Worm (Caenorhabditis elegans) whole organism, early embryonic: ENCODE data around the gene H41C03.1.

ENCODE experiments used
- ama-1 ChIP-seq: fragments of 150-350 bp; optimal IDR thresholded peaks from 2 replicates; lab custom pipeline; 2014
- hmg-4 ChIP-seq: fragments of 200-800 bp; sonication (Bioruptor generic); optimal IDR thresholded peaks from 2 replicates; lab custom pipeline; 2018; ENCODE audit warnings: mild to moderate bottlenecking, missing genetic modification characterization, missing compliant biosample characterization

DNA sequence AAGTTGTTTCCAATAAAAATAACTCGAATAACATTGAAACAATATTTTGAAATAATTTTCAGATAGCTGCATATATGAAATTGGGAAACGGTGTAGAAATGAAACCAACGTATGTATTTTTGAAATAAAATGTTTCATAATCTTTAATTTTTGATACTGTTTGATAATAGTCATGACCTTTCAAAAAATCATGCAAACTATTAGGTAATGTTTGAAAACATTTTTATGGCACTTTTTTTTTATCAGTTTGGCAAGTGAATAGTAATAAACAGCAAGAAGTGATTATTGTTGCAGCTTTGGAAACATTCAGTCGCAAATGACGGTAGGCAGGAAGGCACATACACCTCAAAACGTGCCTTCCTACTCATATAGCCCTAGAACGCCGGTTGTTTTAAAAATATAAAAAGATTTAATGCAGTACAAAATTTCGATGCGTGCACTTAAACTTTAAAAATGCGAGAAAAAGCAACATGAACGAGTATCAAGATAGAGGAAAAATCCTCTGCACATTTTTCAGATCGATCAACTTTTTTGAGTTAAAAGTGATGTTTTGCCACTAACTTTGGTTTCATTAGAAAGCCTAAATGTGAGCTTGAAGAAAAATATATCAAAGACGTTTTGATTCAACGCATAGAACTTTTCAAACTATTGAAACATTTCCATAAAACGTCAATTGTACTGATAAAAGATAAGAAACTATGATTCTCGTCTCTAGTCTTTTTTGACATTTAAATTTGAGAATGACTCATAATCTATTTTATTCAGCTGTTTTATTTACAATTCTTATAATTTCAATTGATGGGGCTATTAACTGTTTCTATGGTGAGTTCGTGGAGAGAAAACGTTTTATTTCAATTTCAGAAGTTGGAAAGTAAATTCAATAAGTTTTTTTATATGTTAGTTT, 11.4 kb downstream of the H41C03.1 start, which contains the start of gene F55C12.19:
- TF ChIP-seq ama-1 (lab: Kevin White, UChicago), result no peak
- no peak for TF ChIP-seq hmg-4
